Fruit fly (Drosophila melanogaster): Measurements from ENCODE around the gene nudC.

dm6 chr3L:16854387-16855033, 49.7 kb downstream of the nudC start:
- TF ChIP-seq CG32006 (GFP tag; optimal IDR thresholded peaks at IDR 0.05) = no peak
- TF ChIP-seq CG11762 (GFP tag; optimal IDR thresholded peaks at IDR 0.05; ENCODE audit: insufficient read depth) = no peak
- TF ChIP-seq CG10631 (GFP tag; optimal IDR thresholded peaks at IDR 0.05) = no peak
- no peak for TF ChIP-seq CG6854 (GFP tag; optimal IDR thresholded peaks at IDR 0.05)
- no peak for TF ChIP-seq Met (GFP tag; optimal IDR thresholded peaks at IDR 0.05)
- no peak for TF ChIP-seq CG3919 (GFP tag; optimal IDR thresholded peaks at IDR 0.05)

Data from whole organism, prepupa.